Worm (Caenorhabditis elegans) whole organism, midembryonic: ENCODE results near the gene fubl-2.
"Not testable (repeated sequence)": the region's sequence is repeated elsewhere in the genome, so short reads cannot be mapped to it uniquely, and the experiment has no call there.

Source experiments
- T22C8.4 ChIP-seq: fragments of 200-800 bp; sonication (Bioruptor generic); IDR thresholded peaks from 2 replicates; pipeline ENCODE4 v1.3.6; 2022; ENCODE audit warnings: missing genetic modification characterization, missing compliant biosample characterization
- cog-1 ChIP-seq: sonication (generic microtip); optimal IDR thresholded peaks from 2 replicates; lab custom pipeline; 2016; ENCODE audit warnings: missing genetic modification characterization, missing compliant biosample characterization
- flt-1 ChIP-seq: fragments of 200-800 bp; sonication (Bioruptor generic); IDR thresholded peaks from 2 replicates; pipeline ENCODE4 v1.3.6; 2022; ENCODE audit warnings: missing genetic modification characterization, missing compliant biosample characterization
- klf-2 ChIP-seq: fragments of 200-800 bp; sonication (Bioruptor generic); conservative IDR thresholded peaks from 2 replicates; pipeline ENCODE4 v1.3.6; 2022; ENCODE audit warnings: missing genetic modification reagents, missing genetic modification characterization, missing compliant biosample characterization
- med-1 ChIP-seq: sonication (generic microtip); optimal IDR thresholded peaks from 2 replicates; lab custom pipeline; 2017; ENCODE audit warnings: missing genetic modification characterization, mild to moderate bottlenecking, missing compliant biosample characterization, antibody characterized with exemption, missing genetic modification reagents; ENCODE audit not compliant: insufficient read depth
- ref-1 ChIP-seq: fragments of 200-800 bp; sonication (Bioruptor generic); conservative IDR thresholded peaks from 2 replicates; pipeline ENCODE4 v1.3.6; 2022; ENCODE audit warnings: missing genetic modification reagents, missing genetic modification characterization, missing compliant biosample characterization
- tab-1 ChIP-seq: fragments of 200-800 bp; sonication (Bioruptor generic); IDR thresholded peaks from 2 replicates; pipeline ENCODE4 v1.3.6; 2022; ENCODE audit warnings: missing genetic modification characterization, missing compliant biosample characterization
- ztf-23 ChIP-seq: fragments of 200-800 bp; sonication (Bioruptor generic); IDR thresholded peaks from 2 replicates; pipeline ENCODE4 v1.3.6; 2022; ENCODE audit warnings: missing genetic modification reagents, missing genetic modification characterization, missing compliant biosample characterization
- ztf-29 ChIP-seq: fragments of 200-800 bp; sonication (Bioruptor generic); IDR thresholded peaks from 2 replicates; pipeline ENCODE4 v1.3.6; 2022; ENCODE audit warnings: missing genetic modification reagents, missing genetic modification characterization, missing compliant biosample characterization

Gene fubl-2

ce11 chrIII:7087691-7088323 lies at the start of gene fubl-2:
TSS of gene fubl-2 (minus strand) at chrIII:7087741.
- TF ChIP-seq ztf-23 (0 out of 2 replicates have a peak, but pooled peaks have one; percentile 27), tab-1 (GFP tag; lab: Robert Waterston, UW) (no peak)

- TF ChIP-seq klf-2 (GFP tag; lab: Robert Waterston, UW): no peak
- TF ChIP-seq T22C8.4 (GFP tag; lab: Robert Waterston, UW): no peak
- TF ChIP-seq cog-1: no peak
- TF ChIP-seq flt-1: no peak
- TF ChIP-seq ztf-23: no peak
- no peak for TF ChIP-seq ref-1 (GFP tag; lab: Robert Waterston, UW)
- no peak for TF ChIP-seq ztf-29 (GFP tag; lab: Robert Waterston, UW)
- no peak for TF ChIP-seq med-1 (GFP tag; lab: Kevin White, UChicago)
- no peak for TF ChIP-seq tab-1 (GFP tag; lab: Robert Waterston, UW)
Observed at ce11 chrIII:7136015-7136414, 48.5 kb upstream of the fubl-2 start, which contains the start of gene B0280.17. TSS of gene B0280.17 (minus strand) at chrIII:7136115.

- TF ChIP-seq tab-1 (GFP tag; lab: Robert Waterston, UW) (no peak), klf-2 (GFP tag; lab: Robert Waterston, UW) (no peak), ztf-23 (no peak), med-1 (GFP tag; lab: Kevin White, UChicago) (no peak), ref-1 (GFP tag; lab: Robert Waterston, UW) (no peak), ztf-29 (GFP tag; lab: Robert Waterston, UW) (no peak), flt-1 (no peak), T22C8.4 (GFP tag; lab: Robert Waterston, UW) (no peak), cog-1 (no peak)
Observed at ce11 chrIII:7133559-7133958, 46.0 kb upstream of the fubl-2 start, which contains the start of the genes pot-1 and ggtb-1. TSS of gene pot-1 (minus strand) at chrIII:7133678. TSS of gene ggtb-1 (plus strand) at chrIII:7133766.

- not testable (repeated sequence) for TF ChIP-seq ztf-29 (GFP tag; lab: Robert Waterston, UW); flt-1; tab-1 (GFP tag; lab: Robert Waterston, UW)
Observed at ce11 chrIII:7128601-7129000, 41.1 kb upstream of the fubl-2 start, which contains the start of gene viro-2. TSS of gene viro-2 (plus strand) at chrIII:7128901.

- no peak for TF ChIP-seq T22C8.4 (GFP tag; lab: Robert Waterston, UW)
- TF ChIP-seq ref-1 (GFP tag; lab: Robert Waterston, UW): no peak
- no peak for TF ChIP-seq flt-1
- TF ChIP-seq ztf-29 (GFP tag; lab: Robert Waterston, UW): no peak
- TF ChIP-seq med-1 (GFP tag; lab: Kevin White, UChicago): no peak
- TF ChIP-seq tab-1 (GFP tag; lab: Robert Waterston, UW): no peak
- TF ChIP-seq klf-2 (GFP tag; lab: Robert Waterston, UW): no peak
Observed at ce11 chrIII:7124364-7124763, 36.8 kb upstream of the fubl-2 start, which contains the start of gene B0280.2. TSS of gene B0280.2 (plus strand) at chrIII:7124664.

- TF ChIP-seq T22C8.4 (GFP tag; lab: Robert Waterston, UW) (no peak), med-1 (GFP tag; lab: Kevin White, UChicago) (no peak), klf-2 (GFP tag; lab: Robert Waterston, UW) (no peak), ref-1 (GFP tag; lab: Robert Waterston, UW) (no peak), tab-1 (GFP tag; lab: Robert Waterston, UW) (no peak), cog-1 (no peak), ztf-23 (no peak), ztf-29 (GFP tag; lab: Robert Waterston, UW) (no peak), flt-1 (no peak)
Observed at ce11 chrIII:7122860-7123259, 35.3 kb upstream of the fubl-2 start, which contains the start of the genes B0280.9 and rpia-1. TSS of gene B0280.9 (minus strand) at chrIII:7122895. TSS of gene rpia-1 (plus strand) at chrIII:7123128.

ce11 chrIII:7120477-7120876 lies 32.9 kb upstream of the fubl-2 start:
- TF ChIP-seq klf-2 (GFP tag; lab: Robert Waterston, UW) (no peak), ztf-29 (GFP tag; lab: Robert Waterston, UW) (no peak), tab-1 (GFP tag; lab: Robert Waterston, UW) (no peak), ref-1 (GFP tag; lab: Robert Waterston, UW) (no peak), cog-1 (no peak), ztf-23 (no peak), T22C8.4 (GFP tag; lab: Robert Waterston, UW) (no peak), flt-1 (no peak), med-1 (GFP tag; lab: Kevin White, UChicago) (no peak)

ce11 chrIII:7116615-7117252 lies 29.2 kb upstream of the fubl-2 start:
- TF ChIP-seq T22C8.4 (GFP tag; lab: Robert Waterston, UW) (no peak), cog-1 (peak; percentile 41)

- TF ChIP-seq med-1 (GFP tag; lab: Kevin White, UChicago) (no peak), cog-1 (no peak), ref-1 (GFP tag; lab: Robert Waterston, UW) (no peak), ztf-23 (no peak), flt-1 (no peak), klf-2 (GFP tag; lab: Robert Waterston, UW) (no peak)
Observed at ce11 chrIII:7114952-7115488, 27.5 kb upstream of the fubl-2 start, which contains the start of gene nhr-10. TSS of gene nhr-10 (minus strand) at chrIII:7115438.

ce11 chrIII:7112285-7112684 lies 24.7 kb upstream of the fubl-2 start:
- no peak for TF ChIP-seq T22C8.4 (GFP tag; lab: Robert Waterston, UW)
- no peak for TF ChIP-seq ztf-29 (GFP tag; lab: Robert Waterston, UW)
- no peak for TF ChIP-seq flt-1
- TF ChIP-seq tab-1 (GFP tag; lab: Robert Waterston, UW): no peak
- TF ChIP-seq ref-1 (GFP tag; lab: Robert Waterston, UW): no peak
- TF ChIP-seq cog-1: no peak
- no peak for TF ChIP-seq klf-2 (GFP tag; lab: Robert Waterston, UW)
- no peak for TF ChIP-seq ztf-23
- no peak for TF ChIP-seq med-1 (GFP tag; lab: Kevin White, UChicago)
